Worm (Caenorhabditis elegans) whole organism, young adult: ENCODE data around the gene R01H2.8.
A peak's percentile ranks its signal among the peaks of the same experiment; 100 is the strongest.

Experiments used
- B0035.1 ChIP-seq: sonication (generic microtip); optimal IDR thresholded peaks from 2 replicates; lab custom pipeline; 2016; ENCODE audit warnings: missing genetic modification characterization, mild to moderate bottlenecking, missing compliant biosample characterization, missing genotype, missing genetic modification reagents
- B0261.1 ChIP-seq: sonication (generic microtip); optimal IDR thresholded peaks from 2 replicates; lab custom pipeline; 2016; ENCODE audit warnings: mild to moderate bottlenecking, missing genetic modification characterization, moderate library complexity, missing compliant biosample characterization
- B0336.3 ChIP-seq: fragments of 200-800 bp; sonication (Bioruptor generic); IDR thresholded peaks from 2 replicates; pipeline ENCODE4 v1.3.6; 2022; ENCODE audit warnings: missing genetic modification characterization, missing compliant biosample characterization
- C17E4.6 ChIP-seq: fragments of 200-800 bp; sonication (Bioruptor generic); IDR thresholded peaks from 2 replicates; pipeline ENCODE4 v1.3.6; 2022; ENCODE audit warnings: missing genetic modification reagents, missing genetic modification characterization, missing compliant biosample characterization
- F22D6.2 ChIP-seq: sonication (generic microtip); optimal IDR thresholded peaks from 2 replicates; lab custom pipeline; 2016; ENCODE audit warnings: mild to moderate bottlenecking, missing genetic modification characterization, missing compliant biosample characterization
- F55B11.4 ChIP-seq: sonication (generic microtip); optimal IDR thresholded peaks from 2 replicates; lab custom pipeline; 2016; ENCODE audit warnings: missing compliant biosample characterization, missing genetic modification characterization, borderline replicate concordance; ENCODE audit not compliant: insufficient read depth
- F57A8.1 ChIP-seq: fragments of 200-800 bp; sonication (Bioruptor generic); optimal IDR thresholded peaks from 2 replicates; lab custom pipeline; 2018; ENCODE audit warnings: mild to moderate bottlenecking, missing genetic modification characterization, moderate library complexity, missing compliant biosample characterization
- T26A5.8 ChIP-seq: sonication (generic microtip); optimal IDR thresholded peaks from 2 replicates; lab custom pipeline; 2016; ENCODE audit warnings: missing genetic modification characterization, missing compliant biosample characterization
- Y67H2A.10 ChIP-seq: fragments of 200-800 bp; sonication (Bioruptor generic); conservative IDR thresholded peaks from 2 replicates; pipeline ENCODE4 v1.3.6; 2022; ENCODE audit warnings: missing genetic modification reagents, missing genetic modification characterization, missing compliant biosample characterization
- Y95B8A.8 ChIP-seq: fragments of 200-800 bp; sonication (Bioruptor generic); IDR thresholded peaks from 2 replicates; pipeline ENCODE4 v1.3.6; 2022; ENCODE audit warnings: missing genetic modification reagents, missing genetic modification characterization, missing compliant biosample characterization
- ama-1 ChIP-seq, 3 experiments: fragments of 150-350 bp in 1 of 3; sonication (generic microtip) in 2 of 3; optimal IDR thresholded peaks; 2 replicates each; lab custom pipeline; 2014 to 2018; ENCODE audit warnings: missing biosample characterization in 2 of 3, missing genetic modification characterization in 2 of 3, missing genetic modification reagents in 2 of 3
- aptf-3 ChIP-seq: fragments of 200-800 bp; sonication (Bioruptor generic); IDR thresholded peaks from 2 replicates; pipeline ENCODE4 v1.3.6; 2022; ENCODE audit warnings: missing genetic modification characterization, missing compliant biosample characterization
- attf-3 ChIP-seq: fragments of 200-800 bp; sonication (Bioruptor generic); conservative IDR thresholded peaks from 2 replicates; pipeline ENCODE4 v1.3.6; 2022; ENCODE audit warnings: missing genetic modification reagents, missing genetic modification characterization, missing compliant biosample characterization
- bed-1 ChIP-seq: fragments of 200-800 bp; sonication (Bioruptor generic); IDR thresholded peaks from 2 replicates; pipeline ENCODE4 v1.3.6; 2022; ENCODE audit warnings: missing genetic modification reagents, missing genetic modification characterization, missing compliant biosample characterization
- ccch-3 ChIP-seq: fragments of 200-800 bp; sonication (Bioruptor generic); optimal IDR thresholded peaks from 2 replicates; lab custom pipeline; 2018; ENCODE audit warnings: mild to moderate bottlenecking, missing genetic modification characterization, missing compliant biosample characterization
- ceh-58 ChIP-seq: fragments of 200-800 bp; sonication (Bioruptor generic); IDR thresholded peaks from 2 replicates; pipeline ENCODE4 v1.3.6; 2022; ENCODE audit warnings: missing genetic modification characterization, missing compliant biosample characterization
- ceh-79 ChIP-seq: sonication (generic microtip); optimal IDR thresholded peaks from 2 replicates; lab custom pipeline; 2017; ENCODE audit warnings: mild to moderate bottlenecking, missing genetic modification characterization, missing compliant biosample characterization
- ceh-91 ChIP-seq: fragments of 200-800 bp; sonication (Bioruptor generic); IDR thresholded peaks from 2 replicates; pipeline ENCODE4 v1.3.6; 2022; ENCODE audit warnings: missing genetic modification reagents, missing genetic modification characterization, missing compliant biosample characterization
- die-1 ChIP-seq: sonication (generic microtip); optimal IDR thresholded peaks from 2 replicates; lab custom pipeline; 2016; ENCODE audit warnings: missing genotype, mild to moderate bottlenecking, missing genetic modification characterization, missing compliant biosample characterization
- dpff-1 ChIP-seq: sonication (generic microtip); optimal IDR thresholded peaks from 2 replicates; lab custom pipeline; 2017; ENCODE audit warnings: mild to moderate bottlenecking, missing genetic modification characterization, missing compliant biosample characterization
- egl-18 ChIP-seq: fragments of 200-800 bp; sonication (Bioruptor generic); IDR thresholded peaks from 2 replicates; pipeline ENCODE4 v1.3.6; 2022; ENCODE audit warnings: missing genetic modification reagents, missing genetic modification characterization, missing compliant biosample characterization
- egl-44 ChIP-seq: fragments of 200-800 bp; sonication (Bioruptor generic); IDR thresholded peaks from 2 replicates; pipeline ENCODE4 v1.3.6; 2022; ENCODE audit warnings: missing genetic modification reagents, missing genetic modification characterization, missing compliant biosample characterization
- ekl-4 ChIP-seq: fragments of 200-800 bp; sonication (Bioruptor generic); IDR thresholded peaks from 2 replicates; pipeline ENCODE4 v1.3.6; 2022; ENCODE audit warnings: missing genetic modification reagents, missing genetic modification characterization, missing compliant biosample characterization
- fkh-3 ChIP-seq: sonication (generic microtip); optimal IDR thresholded peaks from 2 replicates; lab custom pipeline; 2016; ENCODE audit warnings: mild to moderate bottlenecking, missing genetic modification characterization, missing compliant biosample characterization
- him-1 ChIP-seq: sonication (generic microtip); optimal IDR thresholded peaks from 2 replicates; lab custom pipeline; 2016; ENCODE audit warnings: missing genotype, missing genetic modification reagents, missing genetic modification characterization, missing compliant biosample characterization
- lag-1 ChIP-seq: fragments of 200-800 bp; sonication (Bioruptor generic); IDR thresholded peaks from 2 replicates; pipeline ENCODE4 v1.3.6; 2022; ENCODE audit warnings: missing genetic modification reagents, missing genetic modification characterization, missing compliant biosample characterization
- let-526 ChIP-seq: fragments of 200-800 bp; sonication (Bioruptor generic); IDR thresholded peaks from 2 replicates; pipeline ENCODE4 v1.3.6; 2022; ENCODE audit warnings: missing genetic modification reagents, missing genetic modification characterization, missing compliant biosample characterization
- lsl-1 ChIP-seq: fragments of 200-800 bp; sonication (Bioruptor generic); optimal IDR thresholded peaks from 2 replicates; lab custom pipeline; 2018; ENCODE audit warnings: mild to moderate bottlenecking, missing genetic modification characterization, moderate library complexity, missing compliant biosample characterization
- madf-8 ChIP-seq: fragments of 200-800 bp; sonication (Bioruptor generic); conservative IDR thresholded peaks from 2 replicates; pipeline ENCODE4 v1.3.6; 2022; ENCODE audit warnings: missing genetic modification reagents, missing genetic modification characterization, missing compliant biosample characterization
- nfya-1 ChIP-seq: sonication (generic microtip); optimal IDR thresholded peaks from 2 replicates; lab custom pipeline; 2017; ENCODE audit warnings: antibody characterized with exemption, missing compliant biosample characterization, missing genetic modification characterization, borderline replicate concordance; ENCODE audit not compliant: insufficient read depth
- nfya-2 ChIP-seq: fragments of 200-800 bp; sonication (Bioruptor generic); IDR thresholded peaks from 2 replicates; pipeline ENCODE4 v1.3.6; 2022; ENCODE audit warnings: missing genetic modification reagents, missing genetic modification characterization, missing compliant biosample characterization
- nhr-120 ChIP-seq: fragments of 200-800 bp; sonication (Bioruptor generic); IDR thresholded peaks from 2 replicates; pipeline ENCODE4 v1.3.6; 2022; ENCODE audit warnings: missing genetic modification characterization, missing compliant biosample characterization
- nhr-179 ChIP-seq: sonication (generic microtip); optimal IDR thresholded peaks from 2 replicates; lab custom pipeline; 2016; ENCODE audit warnings: mild to moderate bottlenecking, missing genetic modification characterization, missing compliant biosample characterization
- nhr-27 ChIP-seq: fragments of 200-800 bp; sonication (Bioruptor generic); optimal IDR thresholded peaks from 2 replicates; lab custom pipeline; 2018; ENCODE audit warnings: mild to moderate bottlenecking, missing genetic modification characterization, moderate library complexity, missing compliant biosample characterization
- nhr-80 ChIP-seq: sonication (generic microtip); optimal IDR thresholded peaks from 2 replicates; lab custom pipeline; 2016; ENCODE audit warnings: missing genetic modification characterization, missing compliant biosample characterization
- rcor-1 ChIP-seq: fragments of 200-800 bp; sonication (Bioruptor generic); IDR thresholded peaks from 2 replicates; pipeline ENCODE4 v1.3.6; 2022; ENCODE audit warnings: missing genetic modification reagents, missing genetic modification characterization, missing compliant biosample characterization
- rec-8 ChIP-seq, 2 experiments: sonication (generic microtip); optimal IDR thresholded peaks; 2 replicates each; lab custom pipeline; 2016; ENCODE audit warnings: mild to moderate bottlenecking in 2 of 2, missing genetic modification characterization in 2 of 2, missing genetic modification reagents in 2 of 2, missing genotype in 2 of 2, missing biosample characterization in 1 of 2, missing compliant biosample characterization in 1 of 2, moderate library complexity in 1 of 2
- repo-1 ChIP-seq: sonication (generic microtip); optimal IDR thresholded peaks from 2 replicates; lab custom pipeline; 2017; ENCODE audit warnings: mild to moderate bottlenecking, missing genetic modification characterization, missing compliant biosample characterization
- rpc-1 ChIP-seq, 2 experiments: fragments of 150-350 bp in 1 of 2; sonication (generic microtip) in 1 of 2; optimal IDR thresholded peaks; 2 replicates each; lab custom pipeline; 2014 to 2018; ENCODE audit warnings: missing biosample characterization in 1 of 2, missing genetic modification characterization in 1 of 2, missing genetic modification reagents in 1 of 2, missing genotype in 1 of 2
- sea-2 ChIP-seq: fragments of 200-800 bp; sonication (Bioruptor generic); IDR thresholded peaks from 2 replicates; pipeline ENCODE4 v1.3.6; 2022; ENCODE audit warnings: missing genetic modification characterization, missing compliant biosample characterization
- sptf-2 ChIP-seq: fragments of 200-800 bp; sonication (Bioruptor generic); optimal IDR thresholded peaks from 2 replicates; lab custom pipeline; 2018; ENCODE audit warnings: mild to moderate bottlenecking, missing genetic modification characterization, missing compliant biosample characterization
- tbp1 ChIP-seq: fragments of 200-800 bp; sonication (Bioruptor generic); optimal IDR thresholded peaks from 2 replicates; lab custom pipeline; 2018; ENCODE audit warnings: mild to moderate bottlenecking, missing genetic modification characterization, missing compliant biosample characterization
- tbx-9 ChIP-seq: sonication (generic microtip); optimal IDR thresholded peaks from 2 replicates; lab custom pipeline; 2016; ENCODE audit warnings: borderline replicate concordance, missing genetic modification characterization, inconsistent platforms, missing compliant biosample characterization
- tlf-1 ChIP-seq: fragments of 200-800 bp; sonication (Bioruptor generic); optimal IDR thresholded peaks from 2 replicates; lab custom pipeline; 2018; ENCODE audit warnings: mild to moderate bottlenecking, missing genetic modification characterization, missing compliant biosample characterization
- xnd-1 ChIP-seq: sonication (generic microtip); optimal IDR thresholded peaks from 2 replicates; lab custom pipeline; 2016; ENCODE audit warnings: missing genotype, missing genetic modification reagents, missing genetic modification characterization, missing compliant biosample characterization
- ztf-18 ChIP-seq: sonication (generic microtip); optimal IDR thresholded peaks from 2 replicates; lab custom pipeline; 2016; ENCODE audit warnings: missing genotype, mild to moderate bottlenecking, missing genetic modification characterization, missing compliant biosample characterization
- ztf-25 ChIP-seq: fragments of 200-800 bp; sonication (Bioruptor generic); IDR thresholded peaks from 2 replicates; pipeline ENCODE4 v1.3.6; 2022; ENCODE audit warnings: missing genetic modification reagents, missing genetic modification characterization, missing compliant biosample characterization
- ztf-28 ChIP-seq: fragments of 200-800 bp; sonication (Bioruptor generic); IDR thresholded peaks from 2 replicates; pipeline ENCODE4 v1.3.6; 2022; ENCODE audit warnings: missing genetic modification reagents, missing genetic modification characterization, missing compliant biosample characterization

The R01H2.8 gene

DNA sequence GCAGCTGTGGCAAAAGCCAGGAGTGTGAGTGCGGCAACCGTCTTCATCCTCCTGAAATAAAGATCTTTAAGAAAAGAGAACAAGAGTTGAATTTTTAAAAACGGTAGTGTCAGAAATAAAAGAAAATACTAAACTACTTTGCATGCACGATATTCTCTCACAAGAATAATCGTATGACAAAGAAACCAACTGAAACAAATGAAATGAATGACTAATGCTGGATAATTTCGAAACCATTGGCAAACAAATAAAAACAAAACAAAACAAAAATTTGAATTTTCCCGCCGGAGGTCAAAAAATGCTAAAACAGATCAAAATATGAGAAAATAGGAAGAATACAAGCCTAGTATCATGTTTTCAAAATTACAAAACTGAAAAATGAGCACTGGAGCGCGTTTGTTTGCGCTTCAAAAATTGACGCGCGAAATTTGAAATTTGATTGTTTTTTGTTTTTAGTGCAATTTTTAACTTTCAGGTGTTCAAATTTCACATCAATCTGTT is 35.1 kb downstream of the R01H2.8 start, which contains the start of gene cpg-2 (continued):
- peak; percentile 98 for TF ChIP-seq ceh-91
- TF ChIP-seq rcor-1 (GFP tag; lab: Robert Waterston, UW): peak; percentile 91
- peak; percentile 90 for TF ChIP-seq tlf-1 (GFP tag; lab: Kevin White, UChicago)
- TF ChIP-seq Y95B8A.8 (GFP tag; lab: Robert Waterston, UW): peak; percentile 84
- TF ChIP-seq nhr-27: no peak
- no peak for TF ChIP-seq egl-44 (GFP tag; lab: Robert Waterston, UW)
- peak; percentile 24; the same call in 1 of the 2 replicates for TF ChIP-seq attf-3 (GFP tag; lab: Robert Waterston, UW)
- no peak for TF ChIP-seq repo-1
- TF ChIP-seq F22D6.2 (tag; lab: Kevin White, UChicago): no peak
- TF ChIP-seq nfya-1 (tag; lab: Kevin White, UChicago): no peak
- no peak for TF ChIP-seq ama-1 (optimal IDR thresholded peaks at IDR 0.05; lab: Kevin White, UChicago)
- TF ChIP-seq ama-1 (GFP tag; optimal IDR thresholded peaks at IDR 0.05; lab: Kevin White, UChicago): peak in 1 of 2 experiments; percentile 7
- peak; percentile 78; the same call in 1 of the 2 replicates for TF ChIP-seq C17E4.6 (GFP tag; lab: Robert Waterston, UW)
- no peak for TF ChIP-seq egl-18 (GFP tag; lab: Robert Waterston, UW)
- no peak for TF ChIP-seq lag-1 (GFP tag; lab: Robert Waterston, UW)
- TF ChIP-seq ekl-4 (GFP tag; lab: Robert Waterston, UW): peak; percentile 81
- no peak for TF ChIP-seq ccch-3 (GFP tag; lab: Kevin White, UChicago)
- TF ChIP-seq tbx-9: no peak
- no peak for TF ChIP-seq aptf-3
- TF ChIP-seq lsl-1 (GFP tag; lab: Kevin White, UChicago): peak; percentile 88
- no peak for TF ChIP-seq F55B11.4
- peak; percentile 64 for TF ChIP-seq tbp1 (GFP tag; lab: Kevin White, UChicago)
- TF ChIP-seq sea-2 (GFP tag; lab: Robert Waterston, UW): no peak
- TF ChIP-seq rec-8 (tag; optimal IDR thresholded peaks at IDR 0.05; lab: Kevin White, UChicago): no peak
- TF ChIP-seq him-1 (tag; lab: Kevin White, UChicago): peak; percentile 62
- TF ChIP-seq rpc-1 (optimal IDR thresholded peaks at IDR 0.05; lab: Kevin White, UChicago): no peak
- no peak for TF ChIP-seq rpc-1 (tag; optimal IDR thresholded peaks at IDR 0.05; lab: Kevin White, UChicago)
- TF ChIP-seq F57A8.1 (GFP tag; lab: Kevin White, UChicago): no peak
- no peak for TF ChIP-seq nhr-80 (tag; lab: Kevin White, UChicago)
- no peak for TF ChIP-seq B0035.1 (tag; lab: Kevin White, UChicago)
- TF ChIP-seq ceh-79 (tag; lab: Kevin White, UChicago): no peak
- TF ChIP-seq ztf-25 (GFP tag; lab: Robert Waterston, UW): no peak
- no peak for TF ChIP-seq sptf-2 (GFP tag; lab: Kevin White, UChicago)
- no peak for TF ChIP-seq fkh-3 (tag; lab: Kevin White, UChicago)
- 0 out of 2 replicates have a peak, but pooled peaks have one; percentile 20 for TF ChIP-seq ztf-28 (GFP tag; lab: Robert Waterston, UW)
- TF ChIP-seq bed-1: no peak
- peak; percentile 79 for TF ChIP-seq B0336.3 (GFP tag; lab: Robert Waterston, UW)
- TF ChIP-seq nhr-120 (GFP tag; lab: Robert Waterston, UW): no peak
- TF ChIP-seq dpff-1 (tag; lab: Kevin White, UChicago): no peak
- TF ChIP-seq ztf-18 (tag; lab: Kevin White, UChicago): peak; percentile 21
- no peak for TF ChIP-seq ceh-58 (GFP tag; lab: Robert Waterston, UW)
- TF ChIP-seq nfya-2 (GFP tag; lab: Robert Waterston, UW): no peak
- peak; percentile 99 for TF ChIP-seq madf-8 (GFP tag; lab: Robert Waterston, UW)
- TF ChIP-seq B0261.1 (tag; lab: Kevin White, UChicago): no peak
- no peak for TF ChIP-seq nhr-179 (tag; lab: Kevin White, UChicago)
- TF ChIP-seq Y67H2A.10 (GFP tag; lab: Robert Waterston, UW): no peak
- peak; percentile 97 for TF ChIP-seq xnd-1 (tag; lab: Kevin White, UChicago)
- no peak for TF ChIP-seq T26A5.8 (tag; lab: Kevin White, UChicago)
- TF ChIP-seq let-526 (GFP tag; lab: Robert Waterston, UW): no peak
- TF ChIP-seq die-1 (tag; lab: Kevin White, UChicago): no peak
